Fruit fly (Drosophila melanogaster) whole organism, pupa: ENCODE results near the gene Oct-TyrR.

ENCODE experiments used
- CG12605 ChIP-seq: fragments of 200-800 bp; sonication (Bioruptor generic); IDR thresholded peaks from 2 replicates; pipeline ENCODE4 v1.3.6; 2022; ENCODE audit warnings: missing biosample characterization, missing genetic modification characterization
- CG14655 ChIP-seq: fragments of 200-800 bp; sonication (Bioruptor generic); optimal IDR thresholded peaks from 3 replicates; lab custom pipeline; 2017; ENCODE audit warnings: mild to moderate bottlenecking, missing biosample characterization, missing genetic modification reagents, missing genetic modification characterization
- D1 ChIP-seq: fragments of 200-800 bp; sonication (Bioruptor generic); optimal IDR thresholded peaks from 2 replicates; lab custom pipeline; 2018; ENCODE audit warnings: missing biosample characterization, mild to moderate bottlenecking, missing genetic modification characterization, moderate library complexity
- EcR ChIP-seq: fragments of 200-800 bp; sonication (Bioruptor generic); optimal IDR thresholded peaks from 3 replicates; lab custom pipeline; 2019; ENCODE audit warnings: missing biosample characterization, missing genetic modification characterization, mild to moderate bottlenecking, moderate library complexity, missing genetic modification reagents
- Pif1A ChIP-seq: fragments of 200-800 bp; sonication (Bioruptor generic); optimal IDR thresholded peaks from 3 replicates; lab custom pipeline; 2016; ENCODE audit warnings: missing biosample characterization, missing genetic modification characterization
- Pif1B ChIP-seq: fragments of 200-800 bp; sonication (Bioruptor generic); optimal IDR thresholded peaks from 3 replicates; lab custom pipeline; 2016; ENCODE audit warnings: missing biosample characterization, missing genetic modification characterization
- Snoo ChIP-seq: fragments of 200-800 bp; sonication (Bioruptor generic); optimal IDR thresholded peaks from 3 replicates; lab custom pipeline; 2017; ENCODE audit warnings: missing biosample characterization, mild to moderate bottlenecking, missing genetic modification characterization, inconsistent platforms
- fd96Ca ChIP-seq: fragments of 200-800 bp; sonication (Bioruptor generic); IDR thresholded peaks from 3 replicates; pipeline ENCODE4 v1.3.6; 2022; ENCODE audit warnings: missing biosample characterization, missing genetic modification characterization
- gl ChIP-seq: fragments of 200-800 bp; sonication (Bioruptor generic); optimal IDR thresholded peaks from 2 replicates; lab custom pipeline; 2018; ENCODE audit warnings: missing biosample characterization, mild to moderate bottlenecking, missing genetic modification characterization

DNA sequence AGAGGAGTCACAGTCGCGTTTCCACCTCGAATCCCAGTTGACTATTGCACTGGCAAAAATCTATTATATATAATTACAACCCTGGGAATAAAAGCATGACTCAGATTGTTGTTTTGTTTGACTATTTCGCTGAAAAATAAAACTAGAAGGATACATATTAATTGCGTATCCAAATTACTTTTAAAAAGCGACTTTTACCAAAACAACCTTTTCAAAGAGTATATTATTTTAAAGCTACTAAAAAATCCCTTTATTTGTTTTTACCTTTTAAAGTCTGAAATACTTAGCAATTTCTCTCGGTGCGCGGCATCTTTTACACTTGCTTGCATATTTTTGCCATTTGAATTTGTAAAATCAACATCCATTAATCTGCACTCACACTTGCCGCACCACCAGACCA lies 71.9 kb downstream of the Oct-TyrR start:
- TF ChIP-seq EcR (GFP tag; lab: Kevin White, UChicago) = no peak
- peak; percentile 79 for TF ChIP-seq CG14655 (GFP tag; lab: Kevin White, UChicago)
- no peak for TF ChIP-seq Pif1B (GFP tag; lab: Kevin White, UChicago)
- no peak for TF ChIP-seq gl (tag; lab: Kevin White, UChicago)
- no peak for TF ChIP-seq CG12605 (GFP tag; lab: Robert Waterston, UW)
- TF ChIP-seq Snoo (tag; lab: Kevin White, UChicago) = no peak
- no peak for TF ChIP-seq fd96Ca (GFP tag; lab: Robert Waterston, UW)
- no peak for TF ChIP-seq D1 (tag; lab: Kevin White, UChicago)
- peak; percentile 15 for TF ChIP-seq Pif1A (GFP tag; lab: Kevin White, UChicago)
